Fruit fly (Drosophila melanogaster): Measurements from ENCODE around the gene snu.

dm6 chr3R:28633746-28634145, 41.1 kb upstream of the snu start:
- TF ChIP-seq pan (optimal IDR thresholded peaks at IDR 0.05): no peak
- no peak for TF ChIP-seq usp (GFP tag; optimal IDR thresholded peaks at IDR 0.05)
